Worm (Caenorhabditis elegans) whole organism, L2 larva: Measurements from ENCODE around the gene mdt-28.

Source experiments
- C34F6.9 ChIP-seq: fragments of 150-350 bp; optimal IDR thresholded peaks from 2 replicates; lab custom pipeline; 2014; ENCODE audit warnings: missing biosample characterization, missing genetic modification characterization
- F13H6.1 ChIP-seq: sonication (generic microtip); optimal IDR thresholded peaks from 2 replicates; lab custom pipeline; 2016; ENCODE audit warnings: missing genetic modification characterization, missing compliant biosample characterization
- R02D3.7 ChIP-seq: fragments of 150-350 bp; optimal IDR thresholded peaks from 2 replicates; lab custom pipeline; 2014; ENCODE audit warnings: missing biosample characterization, missing genetic modification characterization
- Y55F3AM.14 ChIP-seq: fragments of 200-800 bp; sonication (Bioruptor generic); optimal IDR thresholded peaks from 2 replicates; lab custom pipeline; 2018; ENCODE audit warnings: mild to moderate bottlenecking, missing genetic modification characterization, missing compliant biosample characterization
- ZK546.5 ChIP-seq: sonication (generic microtip); optimal IDR thresholded peaks from 2 replicates; lab custom pipeline; 2017; ENCODE audit warnings: missing biosample characterization, missing genetic modification characterization
- alr-1 ChIP-seq: fragments of 150-350 bp; optimal IDR thresholded peaks from 2 replicates; lab custom pipeline; 2014; ENCODE audit warnings: missing biosample characterization, missing genetic modification characterization
- aly-2 ChIP-seq: fragments of 150-350 bp; optimal IDR thresholded peaks from 2 replicates; lab custom pipeline; 2014; ENCODE audit warnings: missing biosample characterization, missing genetic modification characterization
- ama-1 ChIP-seq: fragments of 150-350 bp; optimal IDR thresholded peaks from 2 replicates; lab custom pipeline; 2018; ENCODE audit warnings: inconsistent platforms
- blmp-1 ChIP-seq: sonication (generic microtip); optimal IDR thresholded peaks from 2 replicates; lab custom pipeline; 2017; ENCODE audit warnings: missing genetic modification characterization, mild to moderate bottlenecking, missing compliant biosample characterization, antibody characterized with exemption, moderate library complexity; ENCODE audit not compliant: insufficient read depth
- ceh-16 ChIP-seq: fragments of 150-350 bp; optimal IDR thresholded peaks from 2 replicates; lab custom pipeline; 2014; ENCODE audit warnings: missing biosample characterization, missing genetic modification characterization
- ceh-82 ChIP-seq: fragments of 150-350 bp; optimal IDR thresholded peaks from 2 replicates; lab custom pipeline; 2014; ENCODE audit warnings: missing biosample characterization, missing genetic modification characterization
- crh-2 ChIP-seq: sonication (generic microtip); optimal IDR thresholded peaks from 2 replicates; lab custom pipeline; 2017; ENCODE audit warnings: missing biosample characterization, missing genetic modification characterization
- dmd-4 ChIP-seq: sonication (generic microtip); optimal IDR thresholded peaks from 2 replicates; lab custom pipeline; 2017; ENCODE audit warnings: missing biosample characterization, missing genetic modification characterization
- egl-27 ChIP-seq: sonication (generic microtip); optimal IDR thresholded peaks from 3 replicates; lab custom pipeline; 2017; ENCODE audit warnings: missing biosample characterization, missing genetic modification reagents, missing genetic modification characterization
- elt-1 ChIP-seq: fragments of 150-350 bp; optimal IDR thresholded peaks from 2 replicates; lab custom pipeline; 2014; ENCODE audit warnings: missing biosample characterization, missing genetic modification characterization
- elt-3 ChIP-seq: sonication (generic microtip); optimal IDR thresholded peaks from 2 replicates; lab custom pipeline; 2017; ENCODE audit warnings: missing biosample characterization, missing genetic modification characterization
- fos-1 ChIP-seq: fragments of 150-350 bp; optimal IDR thresholded peaks from 2 replicates; lab custom pipeline; 2014; ENCODE audit warnings: missing biosample characterization, missing genetic modification characterization
- gmeb-1 ChIP-seq: fragments of 150-350 bp; optimal IDR thresholded peaks from 2 replicates; lab custom pipeline; 2014; ENCODE audit warnings: missing biosample characterization, missing genetic modification characterization
- lin-11 ChIP-seq: fragments of 150-350 bp; sonication (generic microtip); optimal IDR thresholded peaks from 2 replicates; lab custom pipeline; 2014; ENCODE audit warnings: missing biosample characterization, missing genetic modification characterization, inconsistent platforms, mixed read lengths
- lin-13 ChIP-seq: fragments of 150-350 bp; optimal IDR thresholded peaks from 2 replicates; lab custom pipeline; 2014; ENCODE audit warnings: missing biosample characterization, missing genetic modification reagents, missing genetic modification characterization
- lin-39 ChIP-seq: fragments of 150-350 bp; optimal IDR thresholded peaks from 2 replicates; lab custom pipeline; 2014; ENCODE audit warnings: missing biosample characterization, missing genetic modification reagents, missing genetic modification characterization
- lsy-2 ChIP-seq, 2 experiments: fragments of 150-350 bp in 1 of 2; sonication (generic microtip) in 1 of 2; optimal IDR thresholded peaks; 2 replicates each; lab custom pipeline; 2014 to 2017; ENCODE audit warnings: missing biosample characterization in 2 of 2, missing genetic modification characterization in 2 of 2
- mab-5 ChIP-seq: fragments of 150-350 bp; optimal IDR thresholded peaks from 2 replicates; lab custom pipeline; 2014; ENCODE audit warnings: missing biosample characterization, missing genetic modification characterization
- mbf-1 ChIP-seq: sonication (generic microtip); optimal IDR thresholded peaks from 2 replicates; lab custom pipeline; 2017; ENCODE audit warnings: missing biosample characterization, missing genetic modification characterization
- mdl-1 ChIP-seq, 2 experiments: fragments of 150-350 bp in 1 of 2; sonication (generic microtip) in 1 of 2; optimal IDR thresholded peaks; 2 replicates each; lab custom pipeline; 2017; ENCODE audit warnings: missing biosample characterization in 2 of 2, missing genetic modification characterization in 2 of 2
- nhr-10 ChIP-seq: sonication (generic microtip); optimal IDR thresholded peaks from 2 replicates; lab custom pipeline; 2017; ENCODE audit warnings: missing biosample characterization, missing genetic modification characterization
- nhr-11 ChIP-seq: fragments of 150-350 bp; optimal IDR thresholded peaks from 2 replicates; lab custom pipeline; 2014; ENCODE audit warnings: missing biosample characterization, missing genetic modification characterization
- nhr-12 ChIP-seq: fragments of 150-350 bp; optimal IDR thresholded peaks from 2 replicates; lab custom pipeline; 2014; ENCODE audit warnings: missing biosample characterization, missing genetic modification characterization
- nhr-129 ChIP-seq: fragments of 150-350 bp; optimal IDR thresholded peaks from 2 replicates; lab custom pipeline; 2014; ENCODE audit warnings: missing biosample characterization, missing genetic modification characterization
- nhr-21 ChIP-seq: fragments of 150-350 bp; optimal IDR thresholded peaks from 2 replicates; lab custom pipeline; 2014; ENCODE audit warnings: missing biosample characterization, missing genetic modification characterization
- nhr-23 ChIP-seq: fragments of 150-350 bp; optimal IDR thresholded peaks from 2 replicates; lab custom pipeline; 2014; ENCODE audit warnings: missing biosample characterization, missing genetic modification reagents, missing genetic modification characterization
- nhr-237 ChIP-seq: fragments of 150-350 bp; optimal IDR thresholded peaks from 2 replicates; lab custom pipeline; 2014; ENCODE audit warnings: missing biosample characterization, missing genetic modification characterization
- nhr-25 ChIP-seq: fragments of 150-350 bp; sonication (generic microtip); optimal IDR thresholded peaks from 3 replicates; lab custom pipeline; 2014; ENCODE audit warnings: missing biosample characterization, missing genetic modification characterization
- nhr-6 ChIP-seq: fragments of 150-350 bp; optimal IDR thresholded peaks from 2 replicates; lab custom pipeline; 2014; ENCODE audit warnings: missing biosample characterization, missing genetic modification characterization
- nhr-77 ChIP-seq: fragments of 150-350 bp; optimal IDR thresholded peaks from 2 replicates; lab custom pipeline; 2014; ENCODE audit warnings: missing biosample characterization, missing genetic modification characterization
- peb-1 ChIP-seq: fragments of 150-350 bp; optimal IDR thresholded peaks from 2 replicates; lab custom pipeline; 2014; ENCODE audit warnings: missing biosample characterization, missing genetic modification characterization
- sem-4 ChIP-seq: fragments of 150-350 bp; optimal IDR thresholded peaks from 2 replicates; lab custom pipeline; 2014; ENCODE audit warnings: missing biosample characterization, missing genetic modification reagents, missing genetic modification characterization
- skn-1 ChIP-seq: sonication (generic microtip); optimal IDR thresholded peaks from 2 replicates; lab custom pipeline; 2017; ENCODE audit warnings: missing biosample characterization, missing genetic modification characterization
- sma-3 ChIP-seq: sonication (generic microtip); optimal IDR thresholded peaks from 2 replicates; lab custom pipeline; 2016; ENCODE audit warnings: missing genetic modification reagents, missing genetic modification characterization, missing compliant biosample characterization
- sma-9 ChIP-seq, 2 experiments: fragments of 150-350 bp in 1 of 2; sonication (generic microtip) in 1 of 2; optimal IDR thresholded peaks; 2 replicates each; lab custom pipeline; 2014 to 2016; ENCODE audit warnings: missing genetic modification characterization in 2 of 2, mild to moderate bottlenecking in 1 of 2, missing biosample characterization in 1 of 2, missing compliant biosample characterization in 1 of 2, missing genetic modification reagents in 1 of 2, moderate library complexity in 1 of 2
- snpc-4 ChIP-seq: fragments of 150-350 bp; optimal IDR thresholded peaks from 2 replicates; lab custom pipeline; 2014; ENCODE audit warnings: missing biosample characterization, missing genetic modification characterization
- unc-39 ChIP-seq: fragments of 150-350 bp; optimal IDR thresholded peaks from 2 replicates; lab custom pipeline; 2014; ENCODE audit warnings: missing biosample characterization, missing genetic modification characterization
- unc-55 ChIP-seq: fragments of 150-350 bp; sonication (generic microtip); optimal IDR thresholded peaks from 3 replicates; lab custom pipeline; 2014; ENCODE audit warnings: missing biosample characterization, missing genetic modification reagents, missing genetic modification characterization
- unc-62 ChIP-seq: fragments of 150-350 bp; optimal IDR thresholded peaks from 2 replicates; lab custom pipeline; 2014; ENCODE audit warnings: missing biosample characterization, missing genetic modification reagents, missing genetic modification characterization
- zag-1 ChIP-seq: fragments of 150-350 bp; optimal IDR thresholded peaks from 2 replicates; lab custom pipeline; 2014; ENCODE audit warnings: missing biosample characterization, missing genetic modification characterization
- ztf-1 ChIP-seq: fragments of 200-800 bp; sonication (Bioruptor generic); conservative IDR thresholded peaks from 2 replicates; pipeline ENCODE4 v1.3.6; 2022; ENCODE audit warnings: missing genetic modification characterization, missing compliant biosample characterization
- ztf-11 ChIP-seq: sonication (generic microtip); optimal IDR thresholded peaks from 2 replicates; lab custom pipeline; 2017; ENCODE audit warnings: missing biosample characterization, missing genetic modification characterization
- ztf-4 ChIP-seq: fragments of 150-350 bp; optimal IDR thresholded peaks from 2 replicates; lab custom pipeline; 2014; ENCODE audit warnings: missing biosample characterization, missing genetic modification characterization

Gene mdt-28

DNA sequence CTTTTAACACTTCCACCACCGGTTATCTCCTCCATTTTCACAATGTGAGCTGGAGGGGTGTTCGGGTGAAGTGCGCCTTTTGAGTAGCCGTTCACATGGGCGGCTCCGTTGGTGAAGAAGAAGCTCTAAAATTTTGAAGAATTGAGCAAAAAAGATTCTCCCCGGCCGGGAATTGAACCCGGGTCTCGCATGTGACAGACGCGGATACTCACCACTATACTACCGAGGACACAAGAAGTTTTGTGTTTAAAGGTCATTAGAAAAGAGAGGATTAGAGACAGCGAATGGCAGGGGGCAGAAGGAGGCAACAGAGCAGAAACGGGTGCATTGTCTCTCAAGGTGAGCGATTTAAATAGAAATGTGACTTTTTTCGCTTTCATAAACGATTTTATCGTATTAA, 23.6 kb downstream of the mdt-28 start:
- TF ChIP-seq dmd-4 (no peak), R02D3.7 (tag; lab: Kevin White, UChicago) (no peak), aly-2 (tag; lab: Kevin White, UChicago) (no peak), ztf-11 (no peak), mbf-1 (tag; lab: Kevin White, UChicago) (no peak), egl-27 (tag; lab: Kevin White, UChicago) (no peak), sem-4 (tag; lab: Kevin White, UChicago) (no peak), nhr-25 (tag; lab: Kevin White, UChicago) (no peak), ztf-4 (tag; lab: Kevin White, UChicago) (no peak), nhr-10 (no peak), crh-2 (tag; lab: Kevin White, UChicago) (no peak), elt-1 (no peak), lin-39 (tag; lab: Kevin White, UChicago) (no peak), ceh-16 (tag; lab: Kevin White, UChicago) (no peak), peb-1 (tag; lab: Kevin White, UChicago) (no peak), mdl-1 (tag; optimal IDR thresholded peaks at IDR 0.05; lab: Kevin White, UChicago) (no peak), gmeb-1 (peak; percentile 56), blmp-1 (tag; lab: Kevin White, UChicago) (no peak), nhr-129 (tag; lab: Kevin White, UChicago) (peak; percentile 58), elt-3 (tag; lab: Kevin White, UChicago) (no peak), sma-3 (peak; percentile 5), mab-5 (no peak), ama-1 (no peak), lsy-2 (tag; optimal IDR thresholded peaks at IDR 0.05; lab: Kevin White, UChicago) (peak; percentile 39 to 44), lin-13 (GFP tag; lab: Kevin White, UChicago) (peak; percentile 59), nhr-6 (tag; lab: Kevin White, UChicago) (no peak), F13H6.1 (tag; lab: Kevin White, UChicago) (no peak), ceh-82 (no peak), nhr-23 (tag; lab: Kevin White, UChicago) (no peak), C34F6.9 (peak; percentile 25), skn-1 (tag; lab: Kevin White, UChicago) (no peak), alr-1 (tag; lab: Kevin White, UChicago) (no peak), nhr-21 (tag; lab: Kevin White, UChicago) (no peak), nhr-77 (tag; lab: Kevin White, UChicago) (no peak), zag-1 (tag; lab: Kevin White, UChicago) (no peak), nhr-11 (no peak), sma-9 (GFP tag; optimal IDR thresholded peaks at IDR 0.05; lab: Kevin White, UChicago) (peak; percentile 57), sma-9 (tag; optimal IDR thresholded peaks at IDR 0.05; lab: Kevin White, UChicago) (no peak), nhr-12 (tag; lab: Kevin White, UChicago) (no peak), ztf-1 (no peak), unc-55 (GFP tag; lab: Kevin White, UChicago) (peak; percentile 13), nhr-237 (tag; lab: Kevin White, UChicago) (no peak), lin-11 (tag; lab: Kevin White, UChicago) (no peak), Y55F3AM.14 (GFP tag; lab: Kevin White, UChicago) (peak; percentile 33), unc-39 (tag; lab: Kevin White, UChicago) (no peak), ZK546.5 (tag; lab: Kevin White, UChicago) (no peak), unc-62 (GFP tag; lab: Kevin White, UChicago) (no peak), snpc-4 (tag; lab: Kevin White, UChicago) (no peak), fos-1 (tag; lab: Kevin White, UChicago) (peak; percentile 23)
